Worm (Caenorhabditis elegans): Measurements from ENCODE around the gene ZK822.10.

The ZK822.10 gene

DNA sequence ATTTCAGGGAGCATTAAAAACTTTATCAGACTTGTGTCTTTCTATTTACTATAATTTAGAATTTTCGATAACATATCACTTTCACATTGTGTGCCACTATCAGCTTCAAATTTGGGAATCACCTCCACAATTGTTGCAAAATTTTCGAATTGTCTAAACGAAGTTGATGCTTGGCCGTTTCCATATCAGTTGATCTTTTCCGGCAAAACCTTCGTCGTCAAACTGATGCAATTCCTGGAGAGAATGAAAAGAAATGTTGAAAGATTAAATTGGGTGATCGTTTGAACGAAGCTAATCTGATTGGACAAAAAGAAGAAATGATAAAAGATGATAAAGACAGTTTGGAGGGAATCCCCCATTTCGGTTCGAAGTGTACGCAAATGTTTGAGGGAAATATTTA, 38.7 kb downstream of the ZK822.10 start:
- TF ChIP-seq nhr-25 (tag; optimal IDR thresholded peaks at IDR 0.05) (no peak), blmp-1 (tag; optimal IDR thresholded peaks at IDR 0.05; ENCODE audit: insufficient read depth) (peak; percentile 53), nhr-10 (tag; optimal IDR thresholded peaks at IDR 0.05) (no peak), peb-1 (tag; optimal IDR thresholded peaks at IDR 0.05) (no peak), ceh-16 (tag; optimal IDR thresholded peaks at IDR 0.05) (no peak), sem-4 (tag; optimal IDR thresholded peaks at IDR 0.05) (peak; percentile 37), unc-39 (tag; optimal IDR thresholded peaks at IDR 0.05) (no peak), lin-11 (tag; optimal IDR thresholded peaks at IDR 0.05) (no peak), nhr-6 (tag; optimal IDR thresholded peaks at IDR 0.05) (peak; percentile 48), elt-3 (tag; optimal IDR thresholded peaks at IDR 0.05) (no peak), nhr-12 (tag; optimal IDR thresholded peaks at IDR 0.05) (no peak), aly-2 (tag; optimal IDR thresholded peaks at IDR 0.05) (no peak), nhr-129 (tag; optimal IDR thresholded peaks at IDR 0.05) (peak; percentile 78), unc-62 (GFP tag; optimal IDR thresholded peaks at IDR 0.05) (no peak), mab-5 (tag; optimal IDR thresholded peaks at IDR 0.05) (no peak), mdl-1 (tag; optimal IDR thresholded peaks at IDR 0.05) (peak; percentile 2 to 70), dmd-4 (tag; optimal IDR thresholded peaks at IDR 0.05) (no peak), nhr-23 (tag; optimal IDR thresholded peaks at IDR 0.05) (no peak), sma-3 (GFP tag; optimal IDR thresholded peaks at IDR 0.05) (peak; percentile 68), nhr-237 (tag; optimal IDR thresholded peaks at IDR 0.05) (no peak), sma-9 (GFP tag; optimal IDR thresholded peaks at IDR 0.05) (peak; percentile 94), sma-9 (tag; optimal IDR thresholded peaks at IDR 0.05) (no peak), alr-1 (tag; optimal IDR thresholded peaks at IDR 0.05) (no peak), Y55F3AM.14 (GFP tag; optimal IDR thresholded peaks at IDR 0.05) (peak; percentile 18), lsy-2 (tag; optimal IDR thresholded peaks at IDR 0.05) (peak in 1 of 2 experiments; percentile 71), crh-2 (tag; optimal IDR thresholded peaks at IDR 0.05) (peak; percentile 82), elt-1 (tag; optimal IDR thresholded peaks at IDR 0.05) (no peak), ZK546.5 (tag; optimal IDR thresholded peaks at IDR 0.05) (no peak), ztf-1 (GFP tag; conservative IDR thresholded peaks at IDR 0.05) (no peak), mbf-1 (tag; optimal IDR thresholded peaks at IDR 0.05) (no peak), snpc-4 (tag; optimal IDR thresholded peaks at IDR 0.05) (no peak), C34F6.9 (tag; optimal IDR thresholded peaks at IDR 0.05) (no peak), ztf-4 (tag; optimal IDR thresholded peaks at IDR 0.05) (peak; percentile 70), lin-39 (tag; optimal IDR thresholded peaks at IDR 0.05) (no peak), R02D3.7 (tag; optimal IDR thresholded peaks at IDR 0.05) (no peak), nhr-11 (tag; optimal IDR thresholded peaks at IDR 0.05) (no peak), lin-13 (GFP tag; optimal IDR thresholded peaks at IDR 0.05) (peak; percentile 77), nhr-21 (tag; optimal IDR thresholded peaks at IDR 0.05) (peak; percentile 69), skn-1 (tag; optimal IDR thresholded peaks at IDR 0.05) (no peak), F13H6.1 (tag; optimal IDR thresholded peaks at IDR 0.05) (peak; percentile 54), unc-55 (GFP tag; optimal IDR thresholded peaks at IDR 0.05) (no peak), nhr-77 (tag; optimal IDR thresholded peaks at IDR 0.05) (no peak), ceh-82 (tag; optimal IDR thresholded peaks at IDR 0.05) (no peak), gmeb-1 (tag; optimal IDR thresholded peaks at IDR 0.05) (peak; percentile 74), zag-1 (tag; optimal IDR thresholded peaks at IDR 0.05) (no peak), egl-27 (tag; optimal IDR thresholded peaks at IDR 0.05) (no peak), fos-1 (tag; optimal IDR thresholded peaks at IDR 0.05) (peak; percentile 76), ztf-11 (tag; optimal IDR thresholded peaks at IDR 0.05) (no peak), ama-1 (optimal IDR thresholded peaks at IDR 0.05) (peak; percentile 63)
